Worm (Caenorhabditis elegans): ENCODE data around the gene ndub-11.

DNA sequence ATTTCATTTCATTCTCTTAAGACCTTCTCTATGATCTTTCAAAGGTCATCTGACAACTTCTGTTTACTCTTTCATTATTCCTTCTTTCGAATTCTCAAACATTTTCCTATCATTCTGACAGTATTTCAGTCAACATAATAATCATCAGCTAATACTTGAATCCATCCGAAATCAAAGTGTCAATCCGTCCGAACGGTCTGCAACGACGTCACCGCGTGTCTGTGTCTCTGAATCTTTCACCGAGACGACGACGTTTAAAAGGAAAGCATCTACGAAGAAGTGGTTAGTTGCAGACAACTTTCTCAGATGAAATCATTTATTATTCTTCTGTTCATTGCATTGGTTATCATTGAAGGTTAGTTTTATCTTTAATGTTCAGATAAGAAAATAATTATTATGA lies 27.8 kb downstream of the ndub-11 start, which contains the start of gene Y42H9AR.5:
- TF ChIP-seq pes-1 (GFP tag; IDR thresholded peaks at IDR 0.05), result no peak
- no peak for TF ChIP-seq tbx-37 (GFP tag; conservative IDR thresholded peaks at IDR 0.05)
- no peak for TF ChIP-seq flt-1 (GFP tag; IDR thresholded peaks at IDR 0.05)
- no peak for TF ChIP-seq scrt-1 (GFP tag; IDR thresholded peaks at IDR 0.05)
- TF ChIP-seq ama-1 (optimal IDR thresholded peaks at IDR 0.05), result no peak
